Fruit fly (Drosophila melanogaster): ENCODE data around the gene CG1494.

Gene CG1494

dm6 chrX:21323171-21323695 is 38.1 kb downstream of the CG1494 start:
- TF ChIP-seq CG17801 (GFP tag; optimal IDR thresholded peaks at IDR 0.05; ENCODE audit: partially characterized antibody): no peak

- peak; percentile 50 for TF ChIP-seq CG17801 (GFP tag; optimal IDR thresholded peaks at IDR 0.05; ENCODE audit: partially characterized antibody)
Measured at dm6 chrX:21323933-21324688, 39.0 kb downstream of the CG1494 start, which contains the start of the genes Dd and CG1486. TSS of gene Dd (minus strand) at chrX:21324009. TSS of gene CG1486 (plus strand) at chrX:21324046.

dm6 chrX:21333135-21333534 is 48.0 kb downstream of the CG1494 start:
- TF ChIP-seq CG17801 (GFP tag; optimal IDR thresholded peaks at IDR 0.05; ENCODE audit: partially characterized antibody): no peak

dm6 chrX:21334522-21335104 is 49.5 kb downstream of the CG1494 start:
- TF ChIP-seq CG17801 (GFP tag; optimal IDR thresholded peaks at IDR 0.05; ENCODE audit: partially characterized antibody): no peak

- TF ChIP-seq CG17801 (GFP tag; optimal IDR thresholded peaks at IDR 0.05; ENCODE audit: partially characterized antibody): no peak
Measured at dm6 chrX:21337057-21337456, 52.0 kb downstream of the CG1494 start.

dm6 chrX:21338153-21338552 is 53.1 kb downstream of the CG1494 start:
- no peak for TF ChIP-seq CG17801 (GFP tag; optimal IDR thresholded peaks at IDR 0.05; ENCODE audit: partially characterized antibody)

- peak; percentile 95 for TF ChIP-seq CG17801 (GFP tag; optimal IDR thresholded peaks at IDR 0.05; ENCODE audit: partially characterized antibody)
Measured at dm6 chrX:21339476-21339931, 54.4 kb downstream of the CG1494 start, which contains the start of the genes tty and fliI. TSS of gene tty (minus strand) at chrX:21339676. TSS of gene fliI (plus strand) at chrX:21339741.

Measured in ovary, adult (tissue).